Worm (Caenorhabditis elegans) whole organism, midembryonic: ENCODE measurements around the gene Y39A1A.17.

Source experiments
- flt-1 ChIP-seq: fragments of 200-800 bp; sonication (Bioruptor generic); IDR thresholded peaks from 2 replicates; pipeline ENCODE4 v1.3.6; 2022; ENCODE audit warnings: missing genetic modification characterization, missing compliant biosample characterization
- med-1 ChIP-seq: sonication (generic microtip); optimal IDR thresholded peaks from 2 replicates; lab custom pipeline; 2017; ENCODE audit warnings: missing genetic modification characterization, mild to moderate bottlenecking, missing compliant biosample characterization, antibody characterized with exemption, missing genetic modification reagents; ENCODE audit not compliant: insufficient read depth
- ztf-23 ChIP-seq: fragments of 200-800 bp; sonication (Bioruptor generic); IDR thresholded peaks from 2 replicates; pipeline ENCODE4 v1.3.6; 2022; ENCODE audit warnings: missing genetic modification reagents, missing genetic modification characterization, missing compliant biosample characterization

ce11 chrIII:10734511-10735233 is 43.8 kb upstream of the Y39A1A.17 start:
- TF ChIP-seq flt-1 (GFP tag; lab: Robert Waterston, UW) = no peak
- no peak for TF ChIP-seq ztf-23 (GFP tag; lab: Robert Waterston, UW)
- TF ChIP-seq med-1 (GFP tag; lab: Kevin White, UChicago) = no peak
